Fruit fly (Drosophila melanogaster) whole organism, embryonic: ENCODE results near the gene CG3515.

Experiments
- CG42726 ChIP-seq: fragments of 200-800 bp; sonication (Bioruptor generic); IDR thresholded peaks from 2 replicates; pipeline ENCODE4 v1.3.6; 2022; ENCODE audit warnings: missing biosample characterization, missing genetic modification characterization; ENCODE audit not compliant: partially characterized antibody
- CG5245 ChIP-seq: fragments of 200-800 bp; sonication (Bioruptor generic); optimal IDR thresholded peaks from 3 replicates; lab custom pipeline; 2016; ENCODE audit warnings: missing biosample characterization, missing genetic modification characterization
- CG6272 ChIP-seq: fragments of 200-800 bp; sonication (Bioruptor generic); IDR thresholded peaks from 2 replicates; pipeline ENCODE4 v1.3.6; 2022; ENCODE audit warnings: missing biosample characterization, missing genetic modification characterization
- CG6791 ChIP-seq: fragments of 200-800 bp; sonication (Bioruptor generic); IDR thresholded peaks from 3 replicates; pipeline ENCODE4 v1.3.6; 2022; ENCODE audit warnings: missing biosample characterization, missing genetic modification characterization; ENCODE audit not compliant: partially characterized antibody
- Chrac-16 ChIP-seq: fragments of 200-800 bp; sonication (Bioruptor generic); optimal IDR thresholded peaks from 3 replicates; lab custom pipeline; 2016; ENCODE audit warnings: missing biosample characterization, missing genetic modification characterization
- zf30C ChIP-seq: fragments of 200-800 bp; sonication (Bioruptor generic); optimal IDR thresholded peaks from 3 replicates; lab custom pipeline; 2018; ENCODE audit warnings: missing biosample characterization, mild to moderate bottlenecking, missing genetic modification characterization

- TF ChIP-seq CG6272 (GFP tag; lab: Robert Waterston, UW) = no peak
- TF ChIP-seq CG42726 (GFP tag; lab: Robert Waterston, UW) = no peak
- no peak for TF ChIP-seq Chrac-16 (GFP tag; lab: Kevin White, UChicago)
- no peak for TF ChIP-seq zf30C (GFP tag; lab: Kevin White, UChicago)
- no peak for TF ChIP-seq CG5245
- no peak for TF ChIP-seq CG6791 (GFP tag; lab: Robert Waterston, UW)
Measured at dm6 chr2L:2579669-2580351, 27.2 kb upstream of the CG3515 start, which contains the start of the genes ND-B17.2 and Arpc5.
